Worm (Caenorhabditis elegans): Measurements from ENCODE around the gene npp-9.

npp-9 gene

DNA sequence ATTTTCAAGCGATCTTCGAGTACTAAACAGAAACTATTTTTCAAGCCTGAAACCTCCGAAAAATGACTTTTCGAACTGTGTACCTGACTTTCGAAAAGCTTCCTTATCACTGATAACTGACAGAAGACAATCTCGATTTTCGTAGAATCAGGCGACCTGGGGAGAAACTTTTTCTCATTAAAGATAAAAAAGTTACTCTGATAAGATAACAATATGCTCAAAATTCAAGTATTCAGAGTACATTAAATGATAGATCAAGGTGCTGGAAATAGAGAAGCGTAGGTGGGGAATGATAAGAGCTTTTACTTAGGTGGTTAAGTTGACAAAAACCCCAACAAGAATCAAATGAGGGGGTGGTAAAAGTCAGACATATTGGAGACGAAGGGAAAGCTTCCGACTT is 34.2 kb downstream of the npp-9 start, which contains the start of gene prk-2:
Gene prk-2 (minus strand): TSS at position 156 of the 400 bp plus-strand sequence.
- TF ChIP-seq elt-1 (tag; optimal IDR thresholded peaks at IDR 0.05; ENCODE audit: borderline replicate concordance, insufficient read depth), result no peak
- TF ChIP-seq mab-5 (tag; optimal IDR thresholded peaks at IDR 0.05), result no peak
- TF ChIP-seq sem-2 (GFP tag; optimal IDR thresholded peaks at IDR 0.05), result no peak
- TF ChIP-seq ceh-39 (tag; optimal IDR thresholded peaks at IDR 0.05), result no peak
- no peak for TF ChIP-seq tbx-8 (GFP tag; optimal IDR thresholded peaks at IDR 0.05)
- TF ChIP-seq lin-13 (tag; optimal IDR thresholded peaks at IDR 0.05), result no peak
- no peak for TF ChIP-seq unc-39 (tag; optimal IDR thresholded peaks at IDR 0.05)
- no peak for TF ChIP-seq zip-8 (tag; optimal IDR thresholded peaks at IDR 0.05)
- no peak for TF ChIP-seq hlh-1 (tag; optimal IDR thresholded peaks at IDR 0.05)
- no peak for TF ChIP-seq ceh-43 (GFP tag; optimal IDR thresholded peaks at IDR 0.05)
- TF ChIP-seq lin-32 (GFP tag; optimal IDR thresholded peaks at IDR 0.05), result no peak
- no peak for TF ChIP-seq elt-3 (tag; optimal IDR thresholded peaks at IDR 0.05)

DNA sequence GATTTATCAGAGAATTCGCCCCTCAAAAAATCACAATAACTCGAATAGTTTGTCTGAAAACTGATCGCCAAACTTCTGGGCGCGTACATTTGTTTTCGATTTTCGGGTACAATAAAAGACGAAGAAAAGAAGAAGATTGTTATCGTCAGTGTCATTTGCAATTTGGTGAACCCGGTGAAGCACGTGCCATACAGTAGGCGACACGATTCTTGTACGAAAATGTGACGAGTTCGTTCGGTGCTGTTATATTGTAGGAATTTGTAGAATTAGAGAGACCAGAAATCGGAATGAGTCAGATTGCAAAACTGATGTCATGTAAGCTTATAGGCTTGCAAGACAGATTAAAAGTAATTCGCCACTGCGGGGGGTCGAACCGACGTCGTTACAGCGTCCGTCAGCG is 36.5 kb downstream of the npp-9 start:
- TF ChIP-seq tbx-8 (GFP tag; optimal IDR thresholded peaks at IDR 0.05) (no peak), unc-39 (tag; optimal IDR thresholded peaks at IDR 0.05) (no peak), nhr-12 (tag; optimal IDR thresholded peaks at IDR 0.05) (no peak)

DNA sequence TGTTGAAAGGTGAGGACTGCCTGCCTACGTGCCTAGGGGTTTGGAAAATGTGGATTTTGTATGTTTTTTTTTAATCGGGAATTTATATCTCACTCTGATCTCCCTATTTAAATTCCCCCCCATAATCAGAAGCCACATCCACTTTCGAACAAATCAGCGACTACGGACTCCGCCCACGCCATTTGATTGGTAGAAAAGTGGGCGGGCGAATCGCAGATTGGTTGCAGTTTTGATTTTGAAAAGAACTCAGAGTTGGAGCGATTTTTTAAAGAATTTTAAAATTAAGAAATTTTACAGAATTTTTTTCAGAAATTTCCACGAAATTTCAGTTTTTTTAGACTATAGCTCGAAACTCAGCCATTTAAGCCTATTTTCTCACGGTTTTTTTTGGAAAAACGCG is 44.2 kb downstream of the npp-9 start:
- no peak for TF ChIP-seq sem-2 (GFP tag; optimal IDR thresholded peaks at IDR 0.05)
- no peak for TF ChIP-seq ztf-11 (tag; optimal IDR thresholded peaks at IDR 0.05)
- no peak for TF ChIP-seq lsy-2 (tag; optimal IDR thresholded peaks at IDR 0.05)
- TF ChIP-seq nhr-76 (tag; optimal IDR thresholded peaks at IDR 0.05), result no peak
- no peak for TF ChIP-seq nhr-237 (tag; optimal IDR thresholded peaks at IDR 0.05)
- no peak for TF ChIP-seq tbx-8 (GFP tag; optimal IDR thresholded peaks at IDR 0.05)
- TF ChIP-seq lin-32 (GFP tag; optimal IDR thresholded peaks at IDR 0.05), result no peak
- TF ChIP-seq unc-39 (tag; optimal IDR thresholded peaks at IDR 0.05), result no peak
- no peak for TF ChIP-seq hlh-1 (tag; optimal IDR thresholded peaks at IDR 0.05)
- TF ChIP-seq ceh-39 (tag; optimal IDR thresholded peaks at IDR 0.05), result no peak
- no peak for TF ChIP-seq zip-8 (tag; optimal IDR thresholded peaks at IDR 0.05)

ce11 chrIII:3355791-3356190 is 48.5 kb downstream of the npp-9 start:
- TF ChIP-seq nhr-28 (tag; optimal IDR thresholded peaks at IDR 0.05) (no peak), ceh-43 (GFP tag; optimal IDR thresholded peaks at IDR 0.05) (no peak), bed-3 (GFP tag; optimal IDR thresholded peaks at IDR 0.05) (no peak), unc-120 (tag; optimal IDR thresholded peaks at IDR 0.05; ENCODE audit: poor library complexity, severe bottlenecking) (no peak), elt-3 (tag; optimal IDR thresholded peaks at IDR 0.05) (peak; percentile 61), blmp-1 (tag; optimal IDR thresholded peaks at IDR 0.05) (no peak), pha-4 (tag; optimal IDR thresholded peaks at IDR 0.05) (no peak), nhr-237 (tag; optimal IDR thresholded peaks at IDR 0.05) (no peak)

- TF ChIP-seq lsy-2 (tag; optimal IDR thresholded peaks at IDR 0.05) (no peak), nhr-12 (tag; optimal IDR thresholded peaks at IDR 0.05) (no peak), tbx-8 (GFP tag; optimal IDR thresholded peaks at IDR 0.05) (no peak), M03D4.4 (tag; optimal IDR thresholded peaks at IDR 0.05) (no peak), nhr-237 (tag; optimal IDR thresholded peaks at IDR 0.05) (no peak), ztf-11 (tag; optimal IDR thresholded peaks at IDR 0.05) (no peak), drap-1 (GFP tag; optimal IDR thresholded peaks at IDR 0.05) (no peak), elt-1 (tag; optimal IDR thresholded peaks at IDR 0.05; ENCODE audit: borderline replicate concordance, insufficient read depth) (no peak), unc-62 (GFP tag; optimal IDR thresholded peaks at IDR 0.05) (no peak), nhr-28 (tag; optimal IDR thresholded peaks at IDR 0.05) (no peak)
Observed at ce11 chrIII:3351672-3352071, 52.6 kb downstream of the npp-9 start.

DNA sequence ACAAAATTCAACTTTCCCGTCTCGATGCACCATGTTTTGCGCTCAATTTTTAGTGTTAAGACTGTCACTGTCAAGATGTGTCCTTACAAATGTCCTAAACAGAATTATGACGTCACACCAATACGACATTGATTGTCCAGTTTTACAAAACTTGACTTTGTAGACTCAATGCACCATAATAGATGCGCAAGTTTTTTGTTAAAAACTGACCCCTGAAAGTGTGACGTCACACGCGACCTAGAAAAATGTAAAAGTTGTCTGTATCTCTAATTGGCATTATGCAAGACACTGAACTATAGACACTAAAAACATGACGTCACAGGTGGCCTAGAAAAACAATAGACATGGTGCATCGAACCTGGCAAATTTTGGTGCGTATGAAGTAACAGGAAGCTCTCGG is 53.2 kb downstream of the npp-9 start:
- TF ChIP-seq snpc-4 (tag; optimal IDR thresholded peaks at IDR 0.05), result no peak
- TF ChIP-seq blmp-1 (tag; optimal IDR thresholded peaks at IDR 0.05), result no peak
- no peak for TF ChIP-seq ceh-43 (GFP tag; optimal IDR thresholded peaks at IDR 0.05)
- no peak for TF ChIP-seq nhr-2 (tag; optimal IDR thresholded peaks at IDR 0.05)
- no peak for TF ChIP-seq tbx-8 (GFP tag; optimal IDR thresholded peaks at IDR 0.05)
- peak; percentile 90 for TF ChIP-seq zip-8 (tag; optimal IDR thresholded peaks at IDR 0.05)
- TF ChIP-seq elt-3 (tag; optimal IDR thresholded peaks at IDR 0.05), result no peak
- TF ChIP-seq elt-1 (tag; optimal IDR thresholded peaks at IDR 0.05; ENCODE audit: borderline replicate concordance, insufficient read depth), result no peak
- TF ChIP-seq mls-2 (tag; optimal IDR thresholded peaks at IDR 0.05), result no peak
